Fruit fly (Drosophila melanogaster) whole organism, embryonic: ENCODE results near the gene CG7860.
A peak's percentile ranks its signal among the peaks of the same experiment; 100 is the strongest.

ENCODE experiments used
- Atf-2 ChIP-seq: fragments of 200-800 bp; sonication (Bioruptor generic); optimal IDR thresholded peaks from 2 replicates; lab custom pipeline; 2016; ENCODE audit warnings: missing biosample characterization, missing genetic modification characterization
- B-H2 ChIP-seq: fragments of 200-800 bp; sonication (Bioruptor generic); optimal IDR thresholded peaks from 2 replicates; lab custom pipeline; 2018; ENCODE audit warnings: missing biosample characterization, mild to moderate bottlenecking, missing genetic modification characterization
- CG10366 ChIP-seq: fragments of 200-800 bp; sonication (Bioruptor generic); IDR thresholded peaks from 2 replicates; pipeline ENCODE4 v1.3.6; 2022; ENCODE audit warnings: missing biosample characterization, missing genetic modification characterization
- CG11696 ChIP-seq: fragments of 200-800 bp; sonication (Bioruptor generic); IDR thresholded peaks from 2 replicates; pipeline ENCODE4 v1.3.6; 2022; ENCODE audit warnings: missing biosample characterization, missing genetic modification characterization
- CG12104 ChIP-seq: fragments of 200-800 bp; sonication (Bioruptor generic); optimal IDR thresholded peaks from 3 replicates; lab custom pipeline; 2016; ENCODE audit warnings: missing biosample characterization, missing genetic modification characterization
- CG14014 ChIP-seq: fragments of 200-800 bp; sonication (Bioruptor generic); IDR thresholded peaks from 2 replicates; pipeline ENCODE4 v1.3.6; 2022; ENCODE audit warnings: missing biosample characterization, missing genetic modification characterization
- CG16779 ChIP-seq: fragments of 200-800 bp; sonication (Bioruptor generic); IDR thresholded peaks from 2 replicates; pipeline ENCODE4 v1.3.6; 2022; ENCODE audit warnings: missing biosample characterization, missing genetic modification characterization
- CG17359 ChIP-seq: fragments of 200-800 bp; sonication (Bioruptor generic); optimal IDR thresholded peaks from 3 replicates; lab custom pipeline; 2018; ENCODE audit warnings: missing biosample characterization, mild to moderate bottlenecking, missing genetic modification characterization, moderate library complexity
- CG18619 ChIP-seq: fragments of 200-800 bp; sonication (Bioruptor generic); optimal IDR thresholded peaks from 3 replicates; lab custom pipeline; 2017; ENCODE audit warnings: missing biosample characterization, mild to moderate bottlenecking, missing genetic modification characterization
- CG31441 ChIP-seq: fragments of 200-800 bp; sonication (Bioruptor generic); IDR thresholded peaks from 2 replicates; pipeline ENCODE4 v1.3.6; 2022; ENCODE audit warnings: missing biosample characterization, missing genetic modification characterization
- CG32767 ChIP-seq: fragments of 200-800 bp; sonication (Bioruptor generic); IDR thresholded peaks from 2 replicates; pipeline ENCODE4 v1.3.6; 2022; ENCODE audit warnings: missing biosample characterization, missing genetic modification characterization
- CG34376 ChIP-seq: fragments of 200-800 bp; sonication (Bioruptor generic); optimal IDR thresholded peaks from 2 replicates; lab custom pipeline; 2018; ENCODE audit warnings: missing biosample characterization, mild to moderate bottlenecking, missing genetic modification characterization
- CG34422 ChIP-seq: fragments of 200-800 bp; sonication (Bioruptor generic); IDR thresholded peaks from 3 replicates; pipeline ENCODE4 v1.3.6; 2022; ENCODE audit warnings: missing biosample characterization, missing genetic modification characterization
- CG3838 ChIP-seq: fragments of 200-800 bp; sonication (Bioruptor generic); optimal IDR thresholded peaks from 3 replicates; lab custom pipeline; 2016; ENCODE audit warnings: missing biosample characterization, missing genetic modification characterization
- CG4360 ChIP-seq: fragments of 200-800 bp; sonication (Bioruptor generic); IDR thresholded peaks from 2 replicates; pipeline ENCODE4 v1.3.6; 2022; ENCODE audit warnings: missing biosample characterization, missing genetic modification characterization
- CG4404 ChIP-seq: fragments of 200-800 bp; sonication (Bioruptor generic); IDR thresholded peaks from 2 replicates; pipeline ENCODE4 v1.3.6; 2022; ENCODE audit warnings: missing biosample characterization, missing genetic modification characterization
- CG4424 ChIP-seq: fragments of 200-800 bp; sonication (Bioruptor generic); optimal IDR thresholded peaks from 3 replicates; lab custom pipeline; 2016; ENCODE audit warnings: missing biosample characterization, missing genetic modification characterization
- CG4617 ChIP-seq: fragments of 200-800 bp; sonication (Bioruptor generic); optimal IDR thresholded peaks from 3 replicates; lab custom pipeline; 2016; ENCODE audit warnings: missing biosample characterization, missing genetic modification characterization, borderline replicate concordance
- CG6689 ChIP-seq: fragments of 200-800 bp; sonication (Bioruptor generic); IDR thresholded peaks from 2 replicates; pipeline ENCODE4 v1.3.6; 2022; ENCODE audit warnings: missing biosample characterization, missing genetic modification characterization
- CG6813 ChIP-seq: fragments of 200-800 bp; sonication (Bioruptor generic); optimal IDR thresholded peaks from 2 replicates; lab custom pipeline; 2017; ENCODE audit warnings: missing biosample characterization, missing genetic modification characterization, mild to moderate bottlenecking, moderate library complexity, missing genetic modification reagents
- CG7839 ChIP-seq: fragments of 200-800 bp; sonication (Bioruptor generic); optimal IDR thresholded peaks from 3 replicates; lab custom pipeline; 2018; ENCODE audit warnings: missing biosample characterization, mild to moderate bottlenecking, missing genetic modification characterization, moderate library complexity
- CG9817 ChIP-seq: fragments of 200-800 bp; sonication (Bioruptor generic); optimal IDR thresholded peaks from 2 replicates; lab custom pipeline; 2018; ENCODE audit warnings: missing biosample characterization, mild to moderate bottlenecking, missing genetic modification characterization, moderate library complexity
- Chrac-16 ChIP-seq: fragments of 200-800 bp; sonication (Bioruptor generic); optimal IDR thresholded peaks from 3 replicates; lab custom pipeline; 2016; ENCODE audit warnings: missing biosample characterization, missing genetic modification characterization
- Dip2 ChIP-seq: fragments of 200-800 bp; sonication (Bioruptor generic); IDR thresholded peaks from 2 replicates; pipeline ENCODE4 v1.3.6; 2022; ENCODE audit warnings: missing biosample characterization, missing genetic modification characterization
- Doc2 ChIP-seq: fragments of 200-800 bp; sonication (Bioruptor generic); IDR thresholded peaks from 2 replicates; pipeline ENCODE4 v1.3.6; 2022; ENCODE audit warnings: missing biosample characterization, missing genetic modification characterization
- Hand ChIP-seq: fragments of 200-800 bp; sonication (Bioruptor generic); optimal IDR thresholded peaks from 2 replicates; lab custom pipeline; 2017; ENCODE audit warnings: mild to moderate bottlenecking, missing biosample characterization, missing genetic modification reagents, missing genetic modification characterization
- Hr39 ChIP-seq: fragments of >200 bp; optimal IDR thresholded peaks from 2 replicates; lab custom pipeline; 2017
- Max ChIP-seq: fragments of 200-800 bp; sonication (Bioruptor generic); optimal IDR thresholded peaks from 2 replicates; lab custom pipeline; 2016; ENCODE audit warnings: missing biosample characterization, mild to moderate bottlenecking, missing genetic modification characterization
- Mrtf ChIP-seq: fragments of 200-800 bp; sonication (Bioruptor generic); IDR thresholded peaks from 3 replicates; pipeline ENCODE4 v1.3.6; 2022; ENCODE audit warnings: missing biosample characterization, missing genetic modification characterization
- Myb ChIP-seq: fragments of 200-800 bp; sonication (Bioruptor generic); optimal IDR thresholded peaks from 2 replicates; lab custom pipeline; 2016; ENCODE audit warnings: missing biosample characterization, missing genetic modification characterization
- NFAT ChIP-seq: fragments of 200-800 bp; sonication (Bioruptor generic); IDR thresholded peaks from 2 replicates; pipeline ENCODE4 v1.3.6; 2022; ENCODE audit warnings: missing biosample characterization, missing genetic modification characterization
- PHDP ChIP-seq: fragments of 200-800 bp; sonication (Bioruptor generic); optimal IDR thresholded peaks from 3 replicates; lab custom pipeline; 2018; ENCODE audit warnings: missing biosample characterization, mild to moderate bottlenecking, missing genetic modification characterization, moderate library complexity
- Side ChIP-seq: fragments of 200-800 bp; sonication (Bioruptor generic); optimal IDR thresholded peaks from 2 replicates; lab custom pipeline; 2016; ENCODE audit warnings: missing biosample characterization, missing genetic modification characterization
- Ssrp ChIP-seq: fragments of 200-800 bp; sonication (Bioruptor generic); optimal IDR thresholded peaks from 2 replicates; lab custom pipeline; 2018; ENCODE audit warnings: missing biosample characterization, mild to moderate bottlenecking, missing genetic modification characterization, moderate library complexity
- Usf ChIP-seq: fragments of 200-800 bp; sonication (Bioruptor generic); optimal IDR thresholded peaks from 2 replicates; lab custom pipeline; 2017; ENCODE audit warnings: missing genotype, missing biosample characterization, missing genetic modification characterization
- Vsx1 ChIP-seq: fragments of 200-800 bp; sonication (Bioruptor generic); optimal IDR thresholded peaks from 2 replicates; lab custom pipeline; 2017; ENCODE audit warnings: missing biosample characterization, mild to moderate bottlenecking, missing genetic modification characterization, missing genetic modification reagents
- bowl ChIP-seq: fragments of 200-800 bp; sonication (Bioruptor generic); IDR thresholded peaks from 2 replicates; pipeline ENCODE4 v1.3.6; 2022; ENCODE audit warnings: missing biosample characterization, missing genetic modification characterization
- crc ChIP-seq: fragments of 200-800 bp; sonication (Bioruptor generic); optimal IDR thresholded peaks from 2 replicates; lab custom pipeline; 2016; ENCODE audit warnings: missing biosample characterization, missing genetic modification characterization
- croc ChIP-seq: fragments of 200-800 bp; sonication (Bioruptor generic); conservative IDR thresholded peaks from 3 replicates; pipeline ENCODE4 v1.3.6; 2022; ENCODE audit warnings: missing biosample characterization, missing genetic modification characterization
- crp ChIP-seq, 2 experiments: fragments of 200-800 bp; sonication (Bioruptor generic); optimal IDR thresholded peaks; 2 replicates in 1 of 2; 3 replicates in 1 of 2; lab custom pipeline; 2017; ENCODE audit warnings: missing biosample characterization in 2 of 2, missing genetic modification characterization in 2 of 2, mild to moderate bottlenecking in 1 of 2, moderate library complexity in 1 of 2
- dm ChIP-seq: fragments of 200-800 bp; sonication (Bioruptor generic); optimal IDR thresholded peaks from 3 replicates; lab custom pipeline; 2016; ENCODE audit warnings: missing biosample characterization, missing genetic modification characterization
- esg ChIP-seq: fragments of 200-800 bp; sonication (Bioruptor generic); conservative IDR thresholded peaks from 2 replicates; pipeline ENCODE4 v1.3.6; 2022; ENCODE audit warnings: missing biosample characterization, missing genetic modification characterization
- fd64A ChIP-seq: fragments of 200-800 bp; sonication (Bioruptor generic); optimal IDR thresholded peaks from 3 replicates; lab custom pipeline; 2018; ENCODE audit warnings: missing biosample characterization, mild to moderate bottlenecking, missing genetic modification characterization
- gce ChIP-seq: fragments of 200-800 bp; sonication (Bioruptor generic); IDR thresholded peaks from 3 replicates; pipeline ENCODE4 v1.3.6; 2022; ENCODE audit warnings: missing biosample characterization, missing genetic modification characterization
- insv ChIP-seq, 2 experiments: fragments of 200-800 bp; sonication (Bioruptor generic); optimal IDR thresholded peaks; 3 replicates each; lab custom pipeline; 2016 to 2018; ENCODE audit warnings: missing biosample characterization in 2 of 2, missing genetic modification characterization in 2 of 2
- mirr ChIP-seq: fragments of 200-800 bp; sonication (Bioruptor generic); optimal IDR thresholded peaks from 3 replicates; lab custom pipeline; 2018; ENCODE audit warnings: missing biosample characterization, mild to moderate bottlenecking, missing genetic modification characterization
- nom ChIP-seq: fragments of 200-800 bp; sonication (Bioruptor generic); optimal IDR thresholded peaks from 2 replicates; lab custom pipeline; 2017; ENCODE audit warnings: missing biosample characterization, missing genetic modification characterization, mild to moderate bottlenecking, moderate library complexity, missing genetic modification reagents
- seq ChIP-seq: fragments of 200-800 bp; sonication (Bioruptor generic); IDR thresholded peaks from 2 replicates; pipeline ENCODE4 v1.3.6; 2022; ENCODE audit warnings: missing biosample characterization, missing genetic modification characterization
- sug ChIP-seq: fragments of 200-800 bp; optimal IDR thresholded peaks from 2 replicates; lab custom pipeline; 2019; ENCODE audit warnings: missing biosample characterization, mild to moderate bottlenecking, missing genetic modification characterization, moderate library complexity
- toy ChIP-seq: fragments of 200-800 bp; sonication (Bioruptor generic); IDR thresholded peaks from 2 replicates; pipeline ENCODE4 v1.3.6; 2022; ENCODE audit warnings: missing biosample characterization, missing genetic modification characterization
- zfh2 ChIP-seq: fragments of 200-800 bp; sonication (Bioruptor generic); optimal IDR thresholded peaks from 2 replicates; lab custom pipeline; 2016; ENCODE audit warnings: missing biosample characterization, missing genetic modification characterization

The CG7860 gene

DNA sequence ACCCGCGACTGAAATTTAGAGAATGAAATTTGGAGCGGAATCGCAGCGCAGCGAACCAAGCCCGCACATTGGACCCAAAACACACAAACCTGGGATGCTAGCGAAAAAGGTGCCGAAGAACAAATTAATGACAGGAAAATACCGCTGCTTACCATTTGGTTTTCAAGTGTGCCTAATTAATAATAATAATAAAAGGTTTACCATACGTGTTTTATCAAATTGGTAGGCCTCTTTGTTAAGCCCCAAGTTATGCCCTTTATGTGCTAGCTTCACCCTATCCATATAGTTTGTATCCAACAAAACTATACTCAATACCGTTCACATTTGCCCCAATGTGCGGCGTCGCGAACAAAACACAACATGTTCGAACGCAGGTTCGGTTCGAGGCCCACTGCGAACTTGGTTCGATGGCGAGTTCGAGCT lies 14.5 kb upstream of the CG7860 start, which contains the start of gene Ac13E (continued):
- peak; percentile 64 for TF ChIP-seq zfh2 (GFP tag; lab: Kevin White, UChicago)
- TF ChIP-seq crp (GFP tag; optimal IDR thresholded peaks at IDR 0.05; lab: Kevin White, UChicago): peak in 1 of 2 experiments; percentile 56
- TF ChIP-seq bowl (GFP tag; lab: Robert Waterston, UW): peak; percentile 56; the same call in 1 of the 2 replicates
- peak; percentile 94 for TF ChIP-seq CG7839 (tag; lab: Kevin White, UChicago)
- TF ChIP-seq CG17359 (tag; lab: Kevin White, UChicago): peak; percentile 87
- no peak for TF ChIP-seq Hr39 (lab: Kevin White, UChicago)
- TF ChIP-seq CG14014 (GFP tag; lab: Robert Waterston, UW): peak; percentile 92
- peak; percentile 79 for TF ChIP-seq B-H2 (GFP tag; lab: Kevin White, UChicago)
- TF ChIP-seq Usf (GFP tag; lab: Kevin White, UChicago): peak; percentile 86
- TF ChIP-seq Mrtf (GFP tag; lab: Robert Waterston, UW): peak; percentile 82
- TF ChIP-seq Side (GFP tag; lab: Kevin White, UChicago): peak; percentile 78
- peak; percentile 68 for TF ChIP-seq mirr (GFP tag; lab: Kevin White, UChicago)
- TF ChIP-seq CG4617 (GFP tag; lab: Kevin White, UChicago): peak; percentile 49
- 0 out of 2 replicates have a peak, but pooled peaks have one; percentile 44 for TF ChIP-seq CG4360 (GFP tag; lab: Robert Waterston, UW)
- peak; percentile 85 for TF ChIP-seq seq (GFP tag; lab: Robert Waterston, UW)
- TF ChIP-seq Chrac-16 (GFP tag; lab: Kevin White, UChicago): peak; percentile 93
- peak; percentile 88 for TF ChIP-seq CG6813 (GFP tag; lab: Kevin White, UChicago)
- peak; percentile 91 for TF ChIP-seq CG4424 (GFP tag; lab: Kevin White, UChicago)
- peak; percentile 78 for TF ChIP-seq NFAT (GFP tag; lab: Robert Waterston, UW)
- peak; percentile 93 for TF ChIP-seq CG31441 (GFP tag; lab: Robert Waterston, UW)
- peak in 1 of 2 experiments; percentile 40 for TF ChIP-seq insv (GFP tag; optimal IDR thresholded peaks at IDR 0.05; lab: Kevin White, UChicago)
- no peak for TF ChIP-seq CG11696
- TF ChIP-seq CG3838: peak; percentile 43
- peak; percentile 89 for TF ChIP-seq CG4404 (GFP tag; lab: Robert Waterston, UW)
- peak; percentile 69 for TF ChIP-seq CG34422 (GFP tag; lab: Robert Waterston, UW)
- peak; percentile 58; the same call in 1 of the 2 replicates for TF ChIP-seq Doc2 (GFP tag; lab: Robert Waterston, UW)
- TF ChIP-seq Vsx1 (GFP tag; lab: Kevin White, UChicago): peak; percentile 74
- TF ChIP-seq CG18619: peak; percentile 91
- peak; percentile 83 for TF ChIP-seq Ssrp (tag; lab: Kevin White, UChicago)
- peak; percentile 92 for TF ChIP-seq PHDP (tag; lab: Kevin White, UChicago)
- TF ChIP-seq CG6689 (GFP tag; lab: Robert Waterston, UW): peak; percentile 93
- TF ChIP-seq esg (GFP tag; lab: Robert Waterston, UW): peak; percentile 74
- TF ChIP-seq croc (GFP tag; lab: Robert Waterston, UW): peak; percentile 88
- TF ChIP-seq CG32767: peak; percentile 88
- TF ChIP-seq nom (GFP tag; lab: Kevin White, UChicago): peak; percentile 85
- peak; percentile 81 for TF ChIP-seq Hand (GFP tag; lab: Kevin White, UChicago)
- 0 out of 2 replicates have a peak, but pooled peaks have one; percentile 33 for TF ChIP-seq CG16779 (GFP tag; lab: Robert Waterston, UW)
- TF ChIP-seq CG12104 (GFP tag; lab: Kevin White, UChicago): peak; percentile 88
- TF ChIP-seq CG10366: peak; percentile 82
- TF ChIP-seq gce (GFP tag; lab: Robert Waterston, UW): 0 out of 3 replicates have a peak, but pooled peaks have one; percentile 69
- peak; percentile 57 for TF ChIP-seq Myb
- peak; percentile 59; the same call in 1 of the 2 replicates for TF ChIP-seq toy (GFP tag; lab: Robert Waterston, UW)
- peak; percentile 64 for TF ChIP-seq crc
- TF ChIP-seq Atf-2 (GFP tag; lab: Kevin White, UChicago): peak; percentile 80
- TF ChIP-seq sug: peak; percentile 87
- peak; percentile 82 for TF ChIP-seq Max (GFP tag; lab: Kevin White, UChicago)
- TF ChIP-seq dm (GFP tag; lab: Kevin White, UChicago): peak; percentile 70
- peak; percentile 75 for TF ChIP-seq fd64A (GFP tag; lab: Kevin White, UChicago)
- TF ChIP-seq Dip2 (GFP tag; lab: Robert Waterston, UW): no peak
- peak; percentile 83 for TF ChIP-seq CG9817 (tag; lab: Kevin White, UChicago)
- peak; percentile 93 for TF ChIP-seq CG34376 (GFP tag; lab: Kevin White, UChicago)
